Fruit fly (Drosophila melanogaster) whole organism, embryonic: ENCODE data around the gene CG1801.
A peak's percentile ranks its signal among the peaks of the same experiment; 100 is the strongest.

Experiments
- CG10321 ChIP-seq: fragments of 200-800 bp; sonication (Bioruptor generic); IDR thresholded peaks from 2 replicates; pipeline ENCODE4 v1.3.6; 2022; ENCODE audit warnings: missing biosample characterization, missing genetic modification characterization
- CG10543 ChIP-seq: fragments of 200-800 bp; sonication (Bioruptor generic); optimal IDR thresholded peaks from 3 replicates; lab custom pipeline; 2017; ENCODE audit warnings: missing biosample characterization, mild to moderate bottlenecking, missing genetic modification characterization, moderate library complexity
- CG10979 ChIP-seq: fragments of 200-800 bp; sonication (Bioruptor generic); optimal IDR thresholded peaks from 2 replicates; lab custom pipeline; 2018; ENCODE audit warnings: missing biosample characterization, mild to moderate bottlenecking, missing genetic modification characterization, moderate library complexity
- CG12299 ChIP-seq: fragments of 200-800 bp; sonication (Bioruptor generic); optimal IDR thresholded peaks from 2 replicates; lab custom pipeline; 2018; ENCODE audit warnings: missing biosample characterization, mild to moderate bottlenecking, missing genetic modification characterization
- CG12391 ChIP-seq: fragments of 200-800 bp; sonication (Bioruptor generic); optimal IDR thresholded peaks from 3 replicates; lab custom pipeline; 2018; ENCODE audit warnings: missing biosample characterization, mild to moderate bottlenecking, missing genetic modification characterization, moderate library complexity
- CG13287 ChIP-seq: fragments of 200-800 bp; sonication (Bioruptor generic); IDR thresholded peaks from 2 replicates; pipeline ENCODE4 v1.3.6; 2022; ENCODE audit warnings: missing biosample characterization, missing genetic modification characterization; ENCODE audit not compliant: partially characterized antibody
- CG15011 ChIP-seq: fragments of 200-800 bp; sonication (Bioruptor generic); optimal IDR thresholded peaks from 3 replicates; lab custom pipeline; 2018; ENCODE audit warnings: missing biosample characterization, mild to moderate bottlenecking, missing genetic modification characterization
- CG15073 ChIP-seq: fragments of 200-800 bp; sonication (Bioruptor generic); optimal IDR thresholded peaks from 2 replicates; lab custom pipeline; 2016; ENCODE audit warnings: missing biosample characterization, missing genetic modification characterization
- CG15514 ChIP-seq: fragments of 200-800 bp; sonication (Bioruptor generic); optimal IDR thresholded peaks from 3 replicates; lab custom pipeline; 2017; ENCODE audit warnings: missing biosample characterization, missing genetic modification characterization, mild to moderate bottlenecking, moderate library complexity, missing genetic modification reagents
- CG17829 ChIP-seq: fragments of 200-800 bp; optimal IDR thresholded peaks from 2 replicates; lab custom pipeline; 2019; ENCODE audit warnings: missing biosample characterization, mild to moderate bottlenecking, missing genetic modification characterization, moderate library complexity
- CG2120 ChIP-seq: fragments of 200-800 bp; sonication (Bioruptor generic); optimal IDR thresholded peaks from 3 replicates; lab custom pipeline; 2016; ENCODE audit warnings: missing biosample characterization, missing genetic modification characterization
- CG2875 ChIP-seq: fragments of 200-800 bp; sonication (Bioruptor generic); optimal IDR thresholded peaks from 2 replicates; lab custom pipeline; 2017; ENCODE audit warnings: missing biosample characterization, mild to moderate bottlenecking, missing genetic modification characterization, missing genetic modification reagents
- CG30020 ChIP-seq: fragments of 200-800 bp; optimal IDR thresholded peaks from 2 replicates; lab custom pipeline; 2019; ENCODE audit warnings: missing biosample characterization, mild to moderate bottlenecking, missing genetic modification characterization, moderate library complexity
- CG34224 ChIP-seq: fragments of 200-800 bp; sonication (Bioruptor generic); IDR thresholded peaks from 3 replicates; pipeline ENCODE4 v1.3.6; 2022; ENCODE audit warnings: missing biosample characterization, missing genetic modification characterization; ENCODE audit not compliant: partially characterized antibody
- CG6813 ChIP-seq: fragments of 200-800 bp; sonication (Bioruptor generic); optimal IDR thresholded peaks from 2 replicates; lab custom pipeline; 2017; ENCODE audit warnings: missing biosample characterization, missing genetic modification characterization, mild to moderate bottlenecking, moderate library complexity, missing genetic modification reagents
- CG6854 ChIP-seq: fragments of 200-800 bp; sonication (Bioruptor generic); optimal IDR thresholded peaks from 3 replicates; lab custom pipeline; 2017; ENCODE audit warnings: missing biosample characterization, mild to moderate bottlenecking, missing genetic modification characterization
- CG7357 ChIP-seq: fragments of 200-800 bp; sonication (Bioruptor generic); IDR thresholded peaks from 3 replicates; pipeline ENCODE4 v1.3.6; 2022; ENCODE audit warnings: missing biosample characterization, missing genetic modification characterization
- CG9727 ChIP-seq: fragments of 200-800 bp; sonication (Bioruptor generic); optimal IDR thresholded peaks from 3 replicates; lab custom pipeline; 2017; ENCODE audit warnings: missing biosample characterization, mild to moderate bottlenecking, missing genetic modification characterization
- CG9817 ChIP-seq: fragments of 200-800 bp; sonication (Bioruptor generic); optimal IDR thresholded peaks from 2 replicates; lab custom pipeline; 2018; ENCODE audit warnings: missing biosample characterization, mild to moderate bottlenecking, missing genetic modification characterization, moderate library complexity
- CrebB ChIP-seq: fragments of 200-800 bp; sonication (Bioruptor generic); optimal IDR thresholded peaks from 3 replicates; lab custom pipeline; 2018; ENCODE audit warnings: missing biosample characterization, mild to moderate bottlenecking, missing genetic modification characterization
- Dp ChIP-seq: fragments of 200-800 bp; sonication (Bioruptor generic); optimal IDR thresholded peaks from 2 replicates; lab custom pipeline; 2018; ENCODE audit warnings: missing biosample characterization, mild to moderate bottlenecking, missing genetic modification characterization, moderate library complexity
- H2.0 ChIP-seq: fragments of 200-800 bp; sonication (Bioruptor generic); IDR thresholded peaks from 2 replicates; pipeline ENCODE4 v1.3.6; 2022; ENCODE audit warnings: missing biosample characterization, missing genetic modification characterization
- Kr ChIP-seq: fragments of 200-800 bp; sonication (Bioruptor generic); optimal IDR thresholded peaks from 2 replicates; lab custom pipeline; 2017; ENCODE audit warnings: missing biosample characterization, mild to moderate bottlenecking, missing genetic modification characterization
- MTF-1 ChIP-seq: fragments of 200-800 bp; sonication (Bioruptor generic); optimal IDR thresholded peaks from 2 replicates; lab custom pipeline; 2018; ENCODE audit warnings: missing biosample characterization, mild to moderate bottlenecking, missing genetic modification characterization, borderline replicate concordance
- Max ChIP-seq: fragments of 200-800 bp; sonication (Bioruptor generic); optimal IDR thresholded peaks from 2 replicates; lab custom pipeline; 2016; ENCODE audit warnings: missing biosample characterization, mild to moderate bottlenecking, missing genetic modification characterization
- Mes4 ChIP-seq: fragments of 200-800 bp; sonication (Bioruptor generic); optimal IDR thresholded peaks from 2 replicates; lab custom pipeline; 2016; ENCODE audit warnings: missing biosample characterization, missing genetic modification characterization
- NC2β ChIP-seq: fragments of 200-800 bp; sonication (Bioruptor generic); optimal IDR thresholded peaks from 2 replicates; lab custom pipeline; 2016; ENCODE audit warnings: missing biosample characterization, missing genetic modification characterization
- NFAT ChIP-seq: fragments of 200-800 bp; sonication (Bioruptor generic); IDR thresholded peaks from 2 replicates; pipeline ENCODE4 v1.3.6; 2022; ENCODE audit warnings: missing biosample characterization, missing genetic modification characterization
- Pdp1 ChIP-seq, 2 experiments: fragments of 200-800 bp; sonication (Bioruptor generic); optimal IDR thresholded peaks; 3 replicates each; lab custom pipeline; 2016; ENCODE audit warnings: missing biosample characterization in 2 of 2, missing genetic modification characterization in 2 of 2, mild to moderate bottlenecking in 1 of 2, moderate library complexity in 1 of 2
- Sin3A ChIP-seq: fragments of >200 bp; optimal IDR thresholded peaks from 2 replicates; lab custom pipeline; 2018
- Trl ChIP-seq, 3 experiments: fragments of >200 bp in 2 of 3; fragments of 200-800 bp in 1 of 3; sonication (Bioruptor generic) in 1 of 3; optimal IDR thresholded peaks; 2 replicates in 1 of 3; 3 replicates in 2 of 3; lab custom pipeline; 2016 to 2017; ENCODE audit warnings: missing biosample characterization in 1 of 3, missing genetic modification characterization in 1 of 3
- dan ChIP-seq: fragments of 200-800 bp; sonication (Bioruptor generic); IDR thresholded peaks from 2 replicates; pipeline ENCODE4 v1.3.6; 2022; ENCODE audit warnings: missing biosample characterization, missing genetic modification characterization
- en ChIP-seq: fragments of 200-800 bp; sonication (Bioruptor generic); optimal IDR thresholded peaks from 2 replicates; lab custom pipeline; 2016; ENCODE audit warnings: missing biosample characterization, missing genetic modification characterization
- fd64A ChIP-seq: fragments of 200-800 bp; sonication (Bioruptor generic); optimal IDR thresholded peaks from 3 replicates; lab custom pipeline; 2018; ENCODE audit warnings: missing biosample characterization, mild to moderate bottlenecking, missing genetic modification characterization
- ftz-f1 ChIP-seq: fragments of 200-800 bp; sonication (Bioruptor generic); optimal IDR thresholded peaks from 2 replicates; lab custom pipeline; 2016; ENCODE audit warnings: missing biosample characterization, missing genetic modification characterization
- hkb ChIP-seq, 2 experiments: fragments of 200-800 bp in 1 of 2; fragments of >200 bp in 1 of 2; sonication (Bioruptor generic) in 1 of 2; IDR thresholded peaks in 1 of 2; optimal IDR thresholded peaks in 1 of 2; 2 replicates each; pipeline versions ENCODE4 v1.3.6 to Lab custom; 2017 to 2022; ENCODE audit warnings: missing biosample characterization in 1 of 2, missing genetic modification characterization in 1 of 2
- hth ChIP-seq: fragments of >200 bp; optimal IDR thresholded peaks from 2 replicates; lab custom pipeline; 2017; ENCODE audit warnings: inconsistent platforms
- maf-S ChIP-seq: fragments of 200-800 bp; sonication (Bioruptor generic); optimal IDR thresholded peaks from 2 replicates; lab custom pipeline; 2016; ENCODE audit warnings: missing biosample characterization, missing genetic modification characterization
- nom ChIP-seq: fragments of 200-800 bp; sonication (Bioruptor generic); optimal IDR thresholded peaks from 2 replicates; lab custom pipeline; 2017; ENCODE audit warnings: missing biosample characterization, missing genetic modification characterization, mild to moderate bottlenecking, moderate library complexity, missing genetic modification reagents
- p53 ChIP-seq: fragments of 200-800 bp; sonication (Bioruptor generic); optimal IDR thresholded peaks from 2 replicates; lab custom pipeline; 2016; ENCODE audit warnings: missing biosample characterization, missing genetic modification characterization
- pfk ChIP-seq: fragments of 200-800 bp; sonication (Bioruptor generic); optimal IDR thresholded peaks from 2 replicates; lab custom pipeline; 2018; ENCODE audit warnings: missing biosample characterization, mild to moderate bottlenecking, missing genetic modification characterization, moderate library complexity
- rib ChIP-seq: fragments of 200-800 bp; sonication (Bioruptor generic); IDR thresholded peaks from 2 replicates; pipeline ENCODE4 v1.3.6; 2022; ENCODE audit warnings: missing biosample characterization, missing genetic modification characterization
- sc ChIP-seq, 3 experiments: fragments of >200 bp in 2 of 3; fragments of 200-800 bp in 1 of 3; sonication (Bioruptor generic) in 1 of 3; optimal IDR thresholded peaks; 2 replicates in 2 of 3; 3 replicates in 1 of 3; lab custom pipeline; 2017; ENCODE audit warnings: mild to moderate bottlenecking in 1 of 3, missing biosample characterization in 1 of 3, missing genetic modification characterization in 1 of 3, missing genetic modification reagents in 1 of 3
- scrt ChIP-seq: fragments of 200-800 bp; sonication (Bioruptor generic); optimal IDR thresholded peaks from 2 replicates; lab custom pipeline; 2018; ENCODE audit warnings: missing biosample characterization, mild to moderate bottlenecking, missing genetic modification characterization, moderate library complexity
- sr ChIP-seq: fragments of 200-800 bp; sonication (Bioruptor generic); IDR thresholded peaks from 3 replicates; pipeline ENCODE4 v1.3.6; 2022; ENCODE audit warnings: missing biosample characterization, missing genetic modification characterization
- tna ChIP-seq: fragments of 200-800 bp; sonication (Bioruptor generic); IDR thresholded peaks from 2 replicates; pipeline ENCODE4 v1.3.6; 2022; ENCODE audit warnings: missing biosample characterization, missing genetic modification characterization; ENCODE audit not compliant: partially characterized antibody
- trh ChIP-seq: fragments of 200-800 bp; sonication (Bioruptor generic); optimal IDR thresholded peaks from 2 replicates; lab custom pipeline; 2016; ENCODE audit warnings: missing biosample characterization, missing genetic modification characterization
- wdn ChIP-seq: fragments of 200-800 bp; sonication (Bioruptor generic); IDR thresholded peaks from 2 replicates; pipeline ENCODE4 v1.3.6; 2022; ENCODE audit warnings: missing biosample characterization, missing genetic modification characterization

Gene CG1801

DNA sequence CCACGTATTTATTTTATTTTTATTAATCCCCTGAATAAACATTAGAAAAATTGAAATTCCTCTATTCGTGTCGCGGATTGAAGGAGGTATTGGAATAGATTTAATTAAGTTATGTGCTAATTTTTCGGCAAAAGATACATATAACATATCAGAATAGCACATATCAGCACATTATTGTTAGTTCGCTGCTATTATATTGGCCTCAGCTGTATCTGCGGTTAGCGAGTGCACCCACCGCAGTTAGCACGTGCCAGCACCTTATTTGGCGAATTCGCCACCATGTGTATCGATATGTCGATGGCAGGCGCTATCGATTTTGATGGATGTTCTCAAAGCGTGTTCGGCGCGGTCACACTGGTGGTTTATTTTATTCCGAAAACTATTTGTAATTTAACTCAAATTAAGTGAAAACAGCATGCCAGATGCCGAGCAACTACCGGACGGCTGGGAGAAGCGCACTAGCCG, 27.7 kb upstream of the CG1801 start, which contains the start of gene dod (continued):
- TF ChIP-seq CG15514 (GFP tag; lab: Kevin White, UChicago) (peak; percentile 88), scrt (GFP tag; lab: Kevin White, UChicago) (no peak), CG9727 (GFP tag; lab: Kevin White, UChicago) (peak; percentile 35), ftz-f1 (GFP tag; lab: Kevin White, UChicago) (peak; percentile 9), Max (peak; percentile 58), pfk (GFP tag; lab: Kevin White, UChicago) (no peak), MTF-1 (GFP tag; lab: Kevin White, UChicago) (peak; percentile 17), dan (GFP tag; lab: Robert Waterston, UW) (no peak), NFAT (GFP tag; lab: Robert Waterston, UW) (peak; percentile 61; the same call in 1 of the 2 replicates), Trl (optimal IDR thresholded peaks at IDR 0.05; lab: Kevin White, UChicago) (no peak), Trl (GFP tag; optimal IDR thresholded peaks at IDR 0.05; lab: Kevin White, UChicago) (peak; percentile 21), Pdp1 (GFP tag; optimal IDR thresholded peaks at IDR 0.05; lab: Kevin White, UChicago) (peak; percentile 26 to 53), CG10543 (GFP tag; lab: Kevin White, UChicago) (no peak), tna (peak; percentile 59), wdn (GFP tag; lab: Robert Waterston, UW) (no peak), CG9817 (tag; lab: Kevin White, UChicago) (peak; percentile 31), CG7357 (GFP tag; lab: Robert Waterston, UW) (no peak), sr (GFP tag; lab: Robert Waterston, UW) (0 out of 3 replicates have a peak, but pooled peaks have one; percentile 17), CG12391 (peak; percentile 63), trh (GFP tag; lab: Kevin White, UChicago) (no peak), maf-S (GFP tag; lab: Kevin White, UChicago) (no peak), CG15011 (GFP tag; lab: Kevin White, UChicago) (no peak), CG17829 (tag; lab: Kevin White, UChicago) (peak; percentile 52), CG10979 (tag; lab: Kevin White, UChicago) (peak; percentile 11), hth (lab: Kevin White, UChicago) (no peak), CG2875 (GFP tag; lab: Kevin White, UChicago) (peak; percentile 10), CG10321 (peak; percentile 30; the same call in 1 of the 2 replicates), H2.0 (peak; percentile 48; the same call in 1 of the 2 replicates), CG13287 (GFP tag; lab: Robert Waterston, UW) (peak; percentile 86), CG6854 (peak; percentile 33), CG2120 (GFP tag; lab: Kevin White, UChicago) (peak; percentile 72), CG6813 (GFP tag; lab: Kevin White, UChicago) (no peak), en (GFP tag; lab: Kevin White, UChicago) (no peak), NC2β (GFP tag; lab: Kevin White, UChicago) (no peak), Sin3A (lab: Kevin White, UChicago) (peak; percentile 68), CG12299 (tag; lab: Kevin White, UChicago) (no peak), nom (GFP tag; lab: Kevin White, UChicago) (peak; percentile 26), Mes4 (GFP tag; lab: Kevin White, UChicago) (no peak), CG34224 (GFP tag; lab: Robert Waterston, UW) (peak; percentile 65; the same call in 2 of the 3 replicates), p53 (GFP tag; lab: Kevin White, UChicago) (no peak), rib (GFP tag; lab: Robert Waterston, UW) (peak; percentile 59; the same call in 1 of the 2 replicates), CrebB (tag; lab: Kevin White, UChicago) (no peak), Kr (GFP tag; lab: Kevin White, UChicago) (no peak), CG15073 (GFP tag; lab: Kevin White, UChicago) (no peak), sc (optimal IDR thresholded peaks at IDR 0.05; lab: Kevin White, UChicago) (no peak), sc (GFP tag; optimal IDR thresholded peaks at IDR 0.05; lab: Kevin White, UChicago) (no peak), fd64A (no peak), CG30020 (tag; lab: Kevin White, UChicago) (peak; percentile 7), Dp (GFP tag; lab: Kevin White, UChicago) (peak; percentile 54), hkb (optimal IDR thresholded peaks at IDR 0.05; lab: Kevin White, UChicago) (no peak), hkb (GFP tag; IDR thresholded peaks at IDR 0.05; lab: Robert Waterston, UW) (peak; percentile 41; the same call in 1 of the 2 replicates)
